Worm (Caenorhabditis elegans) whole organism, L4/young adult: ENCODE measurements around the gene Y46C8AM.1.

Source experiments
- dao-5 ChIP-seq: sonication (generic microtip); optimal IDR thresholded peaks from 2 replicates; lab custom pipeline; 2016; ENCODE audit warnings: missing genotype, missing genetic modification characterization, moderate library complexity, missing compliant biosample characterization
- him-1 ChIP-seq: sonication (generic microtip); optimal IDR thresholded peaks from 2 replicates; lab custom pipeline; 2016; ENCODE audit warnings: missing genotype, missing genetic modification reagents, missing genetic modification characterization, missing compliant biosample characterization

- no peak for TF ChIP-seq him-1 (tag; lab: Kevin White, UChicago)
- TF ChIP-seq dao-5 (tag; lab: Kevin White, UChicago), result no peak
Measured at ce11 chrIV:3941658-3942328, 20.9 kb upstream of the Y46C8AM.1 start, which contains the start of gene clec-174.
